Fruit fly (Drosophila melanogaster) whole organism, pupa: ENCODE measurements around the gene CG6974.

Experiments used
- CG10348 ChIP-seq: fragments of 200-800 bp; sonication (Bioruptor generic); IDR thresholded peaks from 2 replicates; pipeline ENCODE4 v1.3.6; 2022; ENCODE audit warnings: missing biosample characterization, missing genetic modification characterization
- CG12605 ChIP-seq: fragments of 200-800 bp; sonication (Bioruptor generic); IDR thresholded peaks from 2 replicates; pipeline ENCODE4 v1.3.6; 2022; ENCODE audit warnings: missing biosample characterization, missing genetic modification characterization
- CG13204 ChIP-seq: fragments of 200-800 bp; sonication (Bioruptor generic); optimal IDR thresholded peaks from 2 replicates; lab custom pipeline; 2018; ENCODE audit warnings: missing biosample characterization, mild to moderate bottlenecking, missing genetic modification characterization, moderate library complexity
- CG14655 ChIP-seq: fragments of 200-800 bp; sonication (Bioruptor generic); optimal IDR thresholded peaks from 3 replicates; lab custom pipeline; 2017; ENCODE audit warnings: mild to moderate bottlenecking, missing biosample characterization, missing genetic modification reagents, missing genetic modification characterization
- CG15710 ChIP-seq: fragments of 200-800 bp; sonication (Bioruptor generic); optimal IDR thresholded peaks from 2 replicates; lab custom pipeline; 2018; ENCODE audit warnings: missing biosample characterization, mild to moderate bottlenecking, missing genetic modification characterization, moderate library complexity
- CG17806 ChIP-seq: fragments of 200-800 bp; sonication (Bioruptor generic); optimal IDR thresholded peaks from 2 replicates; lab custom pipeline; 2018; ENCODE audit warnings: missing biosample characterization, mild to moderate bottlenecking, missing genetic modification characterization, moderate library complexity
- CG32121 ChIP-seq: fragments of 200-800 bp; sonication (Bioruptor generic); IDR thresholded peaks from 2 replicates; pipeline ENCODE4 v1.3.6; 2022; ENCODE audit warnings: missing biosample characterization, missing genetic modification characterization
- CG34367 ChIP-seq: fragments of 200-800 bp; sonication (Bioruptor generic); optimal IDR thresholded peaks from 2 replicates; lab custom pipeline; 2018; ENCODE audit warnings: missing biosample characterization, mild to moderate bottlenecking, missing genetic modification characterization
- CG4496 ChIP-seq: fragments of 200-800 bp; sonication (Bioruptor generic); IDR thresholded peaks from 3 replicates; pipeline ENCODE4 v1.3.6; 2022; ENCODE audit warnings: missing biosample characterization, missing genetic modification characterization
- CG8159 ChIP-seq: fragments of 200-800 bp; sonication (Bioruptor generic); optimal IDR thresholded peaks from 3 replicates; lab custom pipeline; 2018; ENCODE audit warnings: missing biosample characterization, mild to moderate bottlenecking, missing genetic modification characterization, moderate library complexity
- CG8301 ChIP-seq: fragments of 200-800 bp; sonication (Bioruptor generic); optimal IDR thresholded peaks from 2 replicates; lab custom pipeline; 2018; ENCODE audit warnings: missing biosample characterization, mild to moderate bottlenecking, missing genetic modification characterization
- CG9948 ChIP-seq: fragments of 200-800 bp; sonication (Bioruptor generic); optimal IDR thresholded peaks from 2 replicates; lab custom pipeline; 2018; ENCODE audit warnings: missing biosample characterization, mild to moderate bottlenecking, missing genetic modification characterization, moderate library complexity
- D1 ChIP-seq: fragments of 200-800 bp; sonication (Bioruptor generic); optimal IDR thresholded peaks from 2 replicates; lab custom pipeline; 2018; ENCODE audit warnings: missing biosample characterization, mild to moderate bottlenecking, missing genetic modification characterization, moderate library complexity
- EcR ChIP-seq: fragments of 200-800 bp; sonication (Bioruptor generic); optimal IDR thresholded peaks from 3 replicates; lab custom pipeline; 2019; ENCODE audit warnings: missing biosample characterization, missing genetic modification characterization, mild to moderate bottlenecking, moderate library complexity, missing genetic modification reagents
- Ets98B ChIP-seq: fragments of 200-800 bp; sonication (Bioruptor generic); IDR thresholded peaks from 2 replicates; pipeline ENCODE4 v1.3.6; 2022; ENCODE audit warnings: missing biosample characterization, missing genetic modification characterization
- Pif1A ChIP-seq: fragments of 200-800 bp; sonication (Bioruptor generic); optimal IDR thresholded peaks from 3 replicates; lab custom pipeline; 2016; ENCODE audit warnings: missing biosample characterization, missing genetic modification characterization
- Pif1B ChIP-seq: fragments of 200-800 bp; sonication (Bioruptor generic); optimal IDR thresholded peaks from 3 replicates; lab custom pipeline; 2016; ENCODE audit warnings: missing biosample characterization, missing genetic modification characterization
- Snoo ChIP-seq: fragments of 200-800 bp; sonication (Bioruptor generic); optimal IDR thresholded peaks from 3 replicates; lab custom pipeline; 2017; ENCODE audit warnings: missing biosample characterization, mild to moderate bottlenecking, missing genetic modification characterization, inconsistent platforms
- fd96Ca ChIP-seq: fragments of 200-800 bp; sonication (Bioruptor generic); IDR thresholded peaks from 3 replicates; pipeline ENCODE4 v1.3.6; 2022; ENCODE audit warnings: missing biosample characterization, missing genetic modification characterization
- gl ChIP-seq: fragments of 200-800 bp; sonication (Bioruptor generic); optimal IDR thresholded peaks from 2 replicates; lab custom pipeline; 2018; ENCODE audit warnings: missing biosample characterization, mild to moderate bottlenecking, missing genetic modification characterization
- rn ChIP-seq: fragments of 200-800 bp; sonication (Bioruptor generic); IDR thresholded peaks from 2 replicates; pipeline ENCODE4 v1.3.6; 2022; ENCODE audit warnings: missing biosample characterization, missing genetic modification characterization

The CG6974 gene

dm6 chr3R:15079185-15079584 lies at the start of gene CG6974:
Gene CG6974 (minus strand): TSS chr3R:15079285.
- TF ChIP-seq EcR (GFP tag; lab: Kevin White, UChicago): no peak
- TF ChIP-seq CG12605 (GFP tag; lab: Robert Waterston, UW): no peak
- no peak for TF ChIP-seq CG9948 (tag; lab: Kevin White, UChicago)
- TF ChIP-seq fd96Ca: no peak
- no peak for TF ChIP-seq CG10348 (GFP tag; lab: Robert Waterston, UW)
- no peak for TF ChIP-seq CG8159 (tag; lab: Kevin White, UChicago)
- no peak for TF ChIP-seq Ets98B (GFP tag; lab: Robert Waterston, UW)
- TF ChIP-seq gl: no peak
- TF ChIP-seq Snoo (tag; lab: Kevin White, UChicago): no peak
- no peak for TF ChIP-seq CG13204 (GFP tag; lab: Kevin White, UChicago)
- TF ChIP-seq CG14655 (GFP tag; lab: Kevin White, UChicago): no peak
- TF ChIP-seq CG8301 (tag; lab: Kevin White, UChicago): no peak
- no peak for TF ChIP-seq CG15710 (tag; lab: Kevin White, UChicago)
- no peak for TF ChIP-seq CG4496 (GFP tag; lab: Robert Waterston, UW)
- no peak for TF ChIP-seq CG32121 (GFP tag; lab: Robert Waterston, UW)
- TF ChIP-seq CG34367 (tag; lab: Kevin White, UChicago): no peak
- no peak for TF ChIP-seq rn (GFP tag; lab: Robert Waterston, UW)
- TF ChIP-seq, all 21 proteins: peak for 0

dm6 chr3R:15128060-15128459 lies 49.0 kb upstream of the CG6974 start:
- TF ChIP-seq rn (GFP tag; lab: Robert Waterston, UW) (no peak), CG10348 (GFP tag; lab: Robert Waterston, UW) (no peak), CG15710 (tag; lab: Kevin White, UChicago) (no peak), CG32121 (GFP tag; lab: Robert Waterston, UW) (no peak)

- no peak for TF ChIP-seq CG15710 (tag; lab: Kevin White, UChicago)
- no peak for TF ChIP-seq CG17806
- TF ChIP-seq CG8159 (tag; lab: Kevin White, UChicago): no peak
- TF ChIP-seq gl: no peak
- TF ChIP-seq rn (GFP tag; lab: Robert Waterston, UW): no peak
- TF ChIP-seq Ets98B (GFP tag; lab: Robert Waterston, UW): no peak
- no peak for TF ChIP-seq fd96Ca
- TF ChIP-seq Pif1B (GFP tag; lab: Kevin White, UChicago): no peak
- TF ChIP-seq Snoo (tag; lab: Kevin White, UChicago): no peak
- TF ChIP-seq CG12605 (GFP tag; lab: Robert Waterston, UW): no peak
- no peak for TF ChIP-seq CG8301 (tag; lab: Kevin White, UChicago)
- TF ChIP-seq CG32121 (GFP tag; lab: Robert Waterston, UW): no peak
- TF ChIP-seq CG4496 (GFP tag; lab: Robert Waterston, UW): no peak
- no peak for TF ChIP-seq CG10348 (GFP tag; lab: Robert Waterston, UW)
- no peak for TF ChIP-seq D1 (tag; lab: Kevin White, UChicago)
- TF ChIP-seq Pif1A (GFP tag; lab: Kevin White, UChicago): no peak
- TF ChIP-seq EcR (GFP tag; lab: Kevin White, UChicago): no peak
- no peak for TF ChIP-seq CG34367 (tag; lab: Kevin White, UChicago)
- no peak for TF ChIP-seq CG9948 (tag; lab: Kevin White, UChicago)
- TF ChIP-seq CG13204 (GFP tag; lab: Kevin White, UChicago): no peak
These were observed 46.7 kb upstream of the CG6974 start for dm6 chr3R:15125796-15126195.

- TF ChIP-seq CG17806 (no peak), CG8159 (tag; lab: Kevin White, UChicago) (no peak)
These were observed 45.5 kb upstream of the CG6974 start for dm6 chr3R:15124559-15124958.

dm6 chr3R:15123036-15123715 lies 44.1 kb upstream of the CG6974 start:
- no peak for TF ChIP-seq Pif1B (GFP tag; lab: Kevin White, UChicago)
- no peak for TF ChIP-seq fd96Ca
- TF ChIP-seq CG17806: no peak
- TF ChIP-seq CG9948 (tag; lab: Kevin White, UChicago): no peak
- TF ChIP-seq CG32121 (GFP tag; lab: Robert Waterston, UW): no peak
- no peak for TF ChIP-seq rn (GFP tag; lab: Robert Waterston, UW)
- no peak for TF ChIP-seq CG34367 (tag; lab: Kevin White, UChicago)
- no peak for TF ChIP-seq CG12605 (GFP tag; lab: Robert Waterston, UW)
- TF ChIP-seq CG8159 (tag; lab: Kevin White, UChicago): no peak
- no peak for TF ChIP-seq CG15710 (tag; lab: Kevin White, UChicago)
- no peak for TF ChIP-seq Snoo (tag; lab: Kevin White, UChicago)
- TF ChIP-seq CG14655 (GFP tag; lab: Kevin White, UChicago): no peak
- no peak for TF ChIP-seq D1 (tag; lab: Kevin White, UChicago)
- TF ChIP-seq Pif1A (GFP tag; lab: Kevin White, UChicago): no peak
- TF ChIP-seq gl: no peak
